Fruit fly (Drosophila melanogaster) whole organism, prepupa: ENCODE data around the gene CG34303.

Source experiments
- Blimp-1 ChIP-seq: fragments of 200-800 bp; sonication (Bioruptor generic); optimal IDR thresholded peaks from 3 replicates; lab custom pipeline; 2017; ENCODE audit warnings: missing biosample characterization, missing genetic modification characterization, mild to moderate bottlenecking, moderate library complexity, missing genetic modification reagents
- CG10631 ChIP-seq: fragments of 200-800 bp; sonication (Bioruptor generic); optimal IDR thresholded peaks from 2 replicates; lab custom pipeline; 2016; ENCODE audit warnings: missing biosample characterization, missing genetic modification characterization
- CG11294 ChIP-seq: fragments of 200-800 bp; sonication (Bioruptor generic); IDR thresholded peaks from 2 replicates; pipeline ENCODE4 v1.3.6; 2022; ENCODE audit warnings: missing biosample characterization, missing genetic modification characterization
- CG11902 ChIP-seq: fragments of 200-800 bp; sonication (Bioruptor generic); optimal IDR thresholded peaks from 3 replicates; lab custom pipeline; 2016; ENCODE audit warnings: missing biosample characterization, missing genetic modification characterization
- CG1621 ChIP-seq: fragments of 200-800 bp; sonication (Bioruptor generic); optimal IDR thresholded peaks from 3 replicates; lab custom pipeline; 2018; ENCODE audit warnings: missing biosample characterization, mild to moderate bottlenecking, missing genetic modification characterization
- CG16779 ChIP-seq: fragments of 200-800 bp; sonication (Bioruptor generic); optimal IDR thresholded peaks from 3 replicates; lab custom pipeline; 2017; ENCODE audit warnings: missing biosample characterization, mild to moderate bottlenecking, missing genetic modification characterization
- CG31627 ChIP-seq: fragments of 200-800 bp; sonication (Bioruptor generic); optimal IDR thresholded peaks from 3 replicates; lab custom pipeline; 2016; ENCODE audit warnings: missing biosample characterization, missing genetic modification characterization
- CG32006 ChIP-seq: fragments of 200-800 bp; sonication (Bioruptor generic); optimal IDR thresholded peaks from 3 replicates; lab custom pipeline; 2017; ENCODE audit warnings: missing biosample characterization, mild to moderate bottlenecking, missing genetic modification characterization
- CG34406 ChIP-seq: fragments of 200-800 bp; sonication (Bioruptor generic); optimal IDR thresholded peaks from 3 replicates; lab custom pipeline; 2016; ENCODE audit warnings: missing biosample characterization, missing genetic modification characterization
- CG3919 ChIP-seq: fragments of 200-800 bp; sonication (Bioruptor generic); optimal IDR thresholded peaks from 3 replicates; lab custom pipeline; 2016; ENCODE audit warnings: missing biosample characterization, missing genetic modification characterization
- CG6163 ChIP-seq: fragments of 200-800 bp; sonication (Bioruptor generic); IDR thresholded peaks from 3 replicates; pipeline ENCODE4 v1.3.6; 2022; ENCODE audit warnings: missing biosample characterization, missing genetic modification characterization
- CG6276 ChIP-seq: fragments of 200-800 bp; sonication (Bioruptor generic); optimal IDR thresholded peaks from 2 replicates; lab custom pipeline; 2017; ENCODE audit warnings: missing biosample characterization, mild to moderate bottlenecking, missing genetic modification characterization
- CG6792 ChIP-seq: fragments of 200-800 bp; sonication (Bioruptor generic); optimal IDR thresholded peaks from 3 replicates; lab custom pipeline; 2016; ENCODE audit warnings: missing biosample characterization, missing genetic modification characterization
- CG6808 ChIP-seq: fragments of 200-800 bp; sonication (Bioruptor generic); optimal IDR thresholded peaks from 3 replicates; lab custom pipeline; 2017; ENCODE audit warnings: missing biosample characterization, missing genetic modification characterization, mild to moderate bottlenecking, moderate library complexity, missing genetic modification reagents
- CG6854 ChIP-seq: fragments of 200-800 bp; sonication (Bioruptor generic); optimal IDR thresholded peaks from 2 replicates; lab custom pipeline; 2017; ENCODE audit warnings: missing biosample characterization, mild to moderate bottlenecking, missing genetic modification characterization
- CG7368 ChIP-seq: fragments of 200-800 bp; sonication (Bioruptor generic); optimal IDR thresholded peaks from 3 replicates; lab custom pipeline; 2016; ENCODE audit warnings: missing biosample characterization, missing genetic modification characterization
- CG8119 ChIP-seq: fragments of 200-800 bp; sonication (Bioruptor generic); IDR thresholded peaks from 3 replicates; pipeline ENCODE4 v1.3.6; 2022; ENCODE audit warnings: missing biosample characterization, missing genetic modification characterization
- CG8632 ChIP-seq: fragments of 200-800 bp; sonication (Bioruptor generic); optimal IDR thresholded peaks from 3 replicates; lab custom pipeline; 2016; ENCODE audit warnings: missing biosample characterization, missing genetic modification characterization
- CG9139 ChIP-seq: fragments of 200-800 bp; sonication (Bioruptor generic); optimal IDR thresholded peaks from 3 replicates; lab custom pipeline; 2017; ENCODE audit warnings: missing biosample characterization, mild to moderate bottlenecking, missing genetic modification characterization
- Eip78C ChIP-seq: fragments of 200-800 bp; sonication (Bioruptor generic); peaks from one replicate; lab custom pipeline; 2016; ENCODE audit warnings: missing biosample characterization, missing genetic modification characterization
- Eip93F ChIP-seq: fragments of 200-800 bp; sonication (Bioruptor generic); optimal IDR thresholded peaks from 2 replicates; lab custom pipeline; 2016; ENCODE audit warnings: missing biosample characterization, mild to moderate bottlenecking, missing genetic modification characterization
- Ets96B ChIP-seq: fragments of 200-800 bp; optimal IDR thresholded peaks from 2 replicates; lab custom pipeline; 2019; ENCODE audit warnings: missing biosample characterization, mild to moderate bottlenecking, missing genetic modification characterization, moderate library complexity
- Gug ChIP-seq: fragments of 200-800 bp; sonication (Bioruptor generic); IDR thresholded peaks from 2 replicates; pipeline ENCODE4 v1.3.6; 2022; ENCODE audit warnings: missing biosample characterization, missing genetic modification characterization
- Hr38 ChIP-seq: sonication (Bioruptor generic); optimal IDR thresholded peaks from 2 replicates; lab custom pipeline; 2016; ENCODE audit warnings: missing biosample characterization, missing genetic modification characterization
- Hr4 ChIP-seq: fragments of 200-800 bp; sonication (Bioruptor generic); optimal IDR thresholded peaks from 3 replicates; lab custom pipeline; 2016; ENCODE audit warnings: missing biosample characterization, missing genetic modification characterization
- Lpt ChIP-seq: fragments of 200-800 bp; sonication (Bioruptor generic); optimal IDR thresholded peaks from 3 replicates; lab custom pipeline; 2016; ENCODE audit warnings: missing biosample characterization, missing genetic modification characterization
- Met ChIP-seq: fragments of 200-800 bp; sonication (Bioruptor generic); optimal IDR thresholded peaks from 3 replicates; lab custom pipeline; 2016; ENCODE audit warnings: missing biosample characterization, missing genetic modification characterization
- OdsH ChIP-seq: fragments of 200-800 bp; sonication (Bioruptor generic); optimal IDR thresholded peaks from 3 replicates; lab custom pipeline; 2016; ENCODE audit warnings: missing biosample characterization, missing genetic modification characterization
- Smox ChIP-seq: fragments of 200-800 bp; sonication (Bioruptor generic); optimal IDR thresholded peaks from 3 replicates; lab custom pipeline; 2016; ENCODE audit warnings: missing biosample characterization, missing genetic modification characterization
- achi ChIP-seq: fragments of 200-800 bp; sonication (Bioruptor generic); optimal IDR thresholded peaks from 3 replicates; lab custom pipeline; 2016; ENCODE audit warnings: missing biosample characterization, missing genetic modification characterization
- acj6 ChIP-seq: fragments of 200-800 bp; sonication (Bioruptor generic); optimal IDR thresholded peaks from 3 replicates; lab custom pipeline; 2016; ENCODE audit warnings: missing biosample characterization, missing genetic modification characterization
- cyc ChIP-seq: fragments of 200-800 bp; sonication (Bioruptor generic); optimal IDR thresholded peaks from 3 replicates; lab custom pipeline; 2016; ENCODE audit warnings: missing biosample characterization, missing genetic modification characterization
- dsx ChIP-seq: fragments of 200-800 bp; optimal IDR thresholded peaks from 3 replicates; lab custom pipeline; 2019; ENCODE audit warnings: missing biosample characterization, mild to moderate bottlenecking, missing genetic modification characterization, moderate library complexity; ENCODE audit not compliant: poor library complexity, severe bottlenecking
- eg ChIP-seq: fragments of 200-800 bp; sonication (Bioruptor generic); IDR thresholded peaks from 3 replicates; pipeline ENCODE4 v1.3.6; 2022; ENCODE audit warnings: missing biosample characterization, missing genetic modification characterization
- esn ChIP-seq: fragments of 200-800 bp; sonication (Bioruptor generic); optimal IDR thresholded peaks from 2 replicates; lab custom pipeline; 2016; ENCODE audit warnings: missing biosample characterization, mild to moderate bottlenecking, missing genetic modification characterization, moderate library complexity
- fd59A ChIP-seq: fragments of 200-800 bp; sonication (Bioruptor generic); optimal IDR thresholded peaks from 2 replicates; lab custom pipeline; 2017; ENCODE audit warnings: missing biosample characterization, mild to moderate bottlenecking, missing genetic modification characterization, missing genetic modification reagents
- fd85E ChIP-seq: fragments of 200-800 bp; sonication (Bioruptor generic); optimal IDR thresholded peaks from 3 replicates; lab custom pipeline; 2016; ENCODE audit warnings: missing biosample characterization, missing genetic modification characterization
- fkh ChIP-seq: fragments of 200-800 bp; sonication (Bioruptor generic); optimal IDR thresholded peaks from 3 replicates; lab custom pipeline; 2017; ENCODE audit warnings: missing biosample characterization, mild to moderate bottlenecking, missing genetic modification characterization, moderate library complexity
- lz ChIP-seq: fragments of 200-800 bp; sonication (Bioruptor generic); optimal IDR thresholded peaks from 3 replicates; lab custom pipeline; 2016; ENCODE audit warnings: missing biosample characterization, missing genetic modification characterization
- net ChIP-seq: fragments of 200-800 bp; sonication (Bioruptor generic); optimal IDR thresholded peaks from 3 replicates; lab custom pipeline; 2016; ENCODE audit warnings: missing biosample characterization, missing genetic modification characterization
- pdm3 ChIP-seq: fragments of 200-800 bp; sonication (Bioruptor generic); optimal IDR thresholded peaks from 3 replicates; lab custom pipeline; 2016; ENCODE audit warnings: missing biosample characterization, missing genetic modification characterization
- salr ChIP-seq, 2 experiments: fragments of 200-800 bp; sonication (Bioruptor generic); optimal IDR thresholded peaks; 3 replicates each; lab custom pipeline; 2016 to 2018; ENCODE audit warnings: missing biosample characterization in 2 of 2, missing genetic modification characterization in 2 of 2, mild to moderate bottlenecking in 1 of 2
- ss ChIP-seq, 2 experiments: fragments of 200-800 bp; sonication (Bioruptor generic); optimal IDR thresholded peaks; 2 replicates in 1 of 2; 3 replicates in 1 of 2; lab custom pipeline; 2017 to 2018; ENCODE audit warnings: mild to moderate bottlenecking in 2 of 2, missing biosample characterization in 2 of 2, missing genetic modification characterization in 2 of 2, moderate library complexity in 1 of 2
- svp ChIP-seq: fragments of 200-800 bp; sonication (Bioruptor generic); peaks from one replicate; lab custom pipeline; 2016; ENCODE audit warnings: missing biosample characterization, missing genetic modification characterization
- topi ChIP-seq: fragments of 200-800 bp; sonication (Bioruptor generic); optimal IDR thresholded peaks from 3 replicates; lab custom pipeline; 2016; ENCODE audit warnings: missing biosample characterization, missing genetic modification characterization
- vri ChIP-seq: fragments of 200-800 bp; sonication (Bioruptor generic); optimal IDR thresholded peaks from 3 replicates; lab custom pipeline; 2016; ENCODE audit warnings: missing biosample characterization, mild to moderate bottlenecking, missing genetic modification characterization

The CG34303 gene

DNA sequence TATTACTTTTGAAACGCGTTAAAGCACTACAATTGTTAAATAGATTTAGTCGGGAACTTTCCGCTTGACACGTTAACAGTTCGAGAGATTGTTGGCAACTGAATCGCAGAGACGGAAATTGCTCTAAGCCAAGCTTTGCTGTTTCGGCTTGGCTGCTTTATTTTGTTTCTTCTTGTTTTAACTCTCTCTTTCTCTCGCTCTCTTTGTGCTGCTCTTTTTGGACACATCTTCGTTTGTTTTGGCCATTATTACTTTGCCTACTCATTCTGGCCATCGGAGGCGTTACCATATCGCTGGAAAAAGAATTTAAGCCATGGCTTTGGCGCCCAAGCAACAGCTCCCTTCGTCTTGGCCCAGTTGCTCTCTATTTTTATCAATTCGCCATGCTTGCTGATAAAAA lies 37.8 kb upstream of the CG34303 start, which contains the start of gene CG12814 (continued):
- TF ChIP-seq pdm3 (GFP tag; lab: Kevin White, UChicago) (no peak), CG1621 (peak; percentile 55), CG3919 (GFP tag; lab: Kevin White, UChicago) (peak; percentile 40), CG8119 (GFP tag; lab: Robert Waterston, UW) (peak; percentile 66; the same call in 2 of the 3 replicates), ss (GFP tag; optimal IDR thresholded peaks at IDR 0.05; lab: Kevin White, UChicago) (peak; percentile 68 to 81), CG34406 (GFP tag; lab: Kevin White, UChicago) (peak; percentile 12), acj6 (GFP tag; lab: Kevin White, UChicago) (no peak), CG6276 (GFP tag; lab: Kevin White, UChicago) (peak; percentile 64), CG11902 (GFP tag; lab: Kevin White, UChicago) (no peak), topi (GFP tag; lab: Kevin White, UChicago) (no peak), Hr38 (GFP tag; lab: Kevin White, UChicago) (no peak), net (GFP tag; lab: Kevin White, UChicago) (peak; percentile 46), Eip78C (peak; percentile 66), svp (GFP tag; lab: Kevin White, UChicago) (no peak), Lpt (GFP tag; lab: Kevin White, UChicago) (no peak), achi (GFP tag; lab: Kevin White, UChicago) (no peak), Eip93F (GFP tag; lab: Kevin White, UChicago) (no peak), OdsH (GFP tag; lab: Kevin White, UChicago) (no peak), CG9139 (GFP tag; lab: Kevin White, UChicago) (peak; percentile 83), Met (GFP tag; lab: Kevin White, UChicago) (no peak), fd59A (GFP tag; lab: Kevin White, UChicago) (peak; percentile 8), CG6163 (peak; percentile 93), cyc (GFP tag; lab: Kevin White, UChicago) (no peak), Gug (GFP tag; lab: Robert Waterston, UW) (no peak)

DNA sequence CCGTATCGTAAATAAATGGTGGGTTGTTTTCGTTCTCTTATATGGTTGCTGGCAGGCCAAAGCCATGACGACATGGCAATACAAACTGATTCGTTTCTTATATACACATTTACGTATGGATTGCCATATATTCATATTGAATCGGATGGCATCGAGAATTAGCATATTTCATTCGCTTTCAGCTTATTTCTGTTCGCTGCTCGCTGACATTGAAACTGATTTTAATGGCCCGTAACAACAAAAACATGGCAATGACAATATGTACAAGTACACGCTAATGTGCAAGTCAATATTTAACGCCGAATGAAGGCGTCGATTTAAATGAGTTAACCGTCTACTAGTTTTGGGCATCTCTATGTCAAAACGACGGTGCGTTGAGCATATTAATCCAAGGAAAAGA lies 34.3 kb upstream of the CG34303 start:
- no peak for TF ChIP-seq CG8632
- TF ChIP-seq Blimp-1 (GFP tag; lab: Kevin White, UChicago) = peak; percentile 21
- peak; percentile 78 for TF ChIP-seq fkh (GFP tag; lab: Kevin White, UChicago)
- TF ChIP-seq, all 60 proteins: peak for 2

DNA sequence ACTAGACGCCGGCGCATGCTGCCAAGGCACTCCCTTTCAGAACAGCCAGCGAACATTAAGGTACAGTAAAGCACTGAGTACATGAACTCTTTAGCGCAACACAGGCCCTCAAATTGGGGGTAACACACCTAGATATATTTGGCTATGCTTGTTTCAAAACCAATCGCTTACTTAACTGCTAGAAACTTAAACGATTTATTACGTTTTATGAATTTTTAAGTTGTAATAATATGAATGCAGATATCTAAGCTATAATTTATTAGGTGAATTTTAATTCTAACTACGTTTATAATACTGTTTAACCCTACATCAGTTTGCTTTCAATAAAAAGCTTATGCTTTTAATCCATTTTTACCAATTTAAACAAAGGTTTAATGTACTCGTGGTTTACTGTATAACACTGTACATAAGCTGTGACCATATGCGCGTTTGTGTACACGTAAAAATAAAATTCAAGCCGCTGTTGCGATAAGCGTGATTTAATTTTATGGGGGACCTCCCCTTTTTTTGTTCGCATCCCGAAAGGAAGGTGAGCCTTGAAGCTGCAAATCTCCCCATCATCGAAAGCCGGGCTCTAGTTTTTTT lies 25.3 kb upstream of the CG34303 start:
- no peak for TF ChIP-seq Hr38 (GFP tag; lab: Kevin White, UChicago)
- TF ChIP-seq CG6854 (GFP tag; lab: Kevin White, UChicago) = no peak
- TF ChIP-seq svp (GFP tag; lab: Kevin White, UChicago) = no peak
- no peak for TF ChIP-seq CG6792 (GFP tag; lab: Kevin White, UChicago)
- no peak for TF ChIP-seq lz (GFP tag; lab: Kevin White, UChicago)
- TF ChIP-seq CG11294 = no peak
- peak; percentile 24 for TF ChIP-seq CG32006
- peak; percentile 38 for TF ChIP-seq net (GFP tag; lab: Kevin White, UChicago)
- TF ChIP-seq CG16779 = no peak
- TF ChIP-seq Hr4 (GFP tag; lab: Kevin White, UChicago) = peak; percentile 14
- peak; percentile 42 for TF ChIP-seq CG8632
- TF ChIP-seq Smox = no peak
- no peak for TF ChIP-seq vri (GFP tag; lab: Kevin White, UChicago)
- no peak for TF ChIP-seq CG6276 (GFP tag; lab: Kevin White, UChicago)
- TF ChIP-seq OdsH (GFP tag; lab: Kevin White, UChicago) = peak; percentile 33
- TF ChIP-seq cyc (GFP tag; lab: Kevin White, UChicago) = no peak
- no peak for TF ChIP-seq CG11902 (GFP tag; lab: Kevin White, UChicago)
- peak; percentile 62 for TF ChIP-seq Ets96B (tag; lab: Kevin White, UChicago)
- TF ChIP-seq CG31627 = no peak
- TF ChIP-seq Blimp-1 (GFP tag; lab: Kevin White, UChicago) = no peak
- TF ChIP-seq Met (GFP tag; lab: Kevin White, UChicago) = no peak
- TF ChIP-seq eg (GFP tag; lab: Robert Waterston, UW) = no peak
- peak; percentile 31 for TF ChIP-seq dsx (GFP tag; lab: Kevin White, UChicago)
- TF ChIP-seq CG3919 (GFP tag; lab: Kevin White, UChicago) = peak; percentile 55
- peak; percentile 78 for TF ChIP-seq CG6808 (GFP tag; lab: Kevin White, UChicago)
- TF ChIP-seq ss (GFP tag; optimal IDR thresholded peaks at IDR 0.05; lab: Kevin White, UChicago) = peak; percentile 49 to 76
- no peak for TF ChIP-seq fd85E
- peak; percentile 35 for TF ChIP-seq CG10631 (GFP tag; lab: Kevin White, UChicago)
- peak; percentile 38 for TF ChIP-seq pdm3 (GFP tag; lab: Kevin White, UChicago)
- TF ChIP-seq salr (GFP tag; optimal IDR thresholded peaks at IDR 0.05; lab: Kevin White, UChicago) = peak in 1 of 2 experiments; percentile 41
- peak; percentile 3 for TF ChIP-seq esn (GFP tag; lab: Kevin White, UChicago)
- TF ChIP-seq CG7368 = no peak
